Fruit fly (Drosophila melanogaster) whole organism, prepupa: Measurements from ENCODE around the gene CG9386.

ENCODE experiments used
- Blimp-1 ChIP-seq: fragments of 200-800 bp; sonication (Bioruptor generic); optimal IDR thresholded peaks from 3 replicates; lab custom pipeline; 2017; ENCODE audit warnings: missing biosample characterization, missing genetic modification characterization, mild to moderate bottlenecking, moderate library complexity, missing genetic modification reagents
- CG10631 ChIP-seq: fragments of 200-800 bp; sonication (Bioruptor generic); optimal IDR thresholded peaks from 2 replicates; lab custom pipeline; 2016; ENCODE audit warnings: missing biosample characterization, missing genetic modification characterization
- CG10669 ChIP-seq: fragments of 200-800 bp; sonication (Bioruptor generic); optimal IDR thresholded peaks from 3 replicates; lab custom pipeline; 2018; ENCODE audit warnings: missing biosample characterization, mild to moderate bottlenecking, missing genetic modification characterization, moderate library complexity
- CG11294 ChIP-seq: fragments of 200-800 bp; sonication (Bioruptor generic); IDR thresholded peaks from 2 replicates; pipeline ENCODE4 v1.3.6; 2022; ENCODE audit warnings: missing biosample characterization, missing genetic modification characterization
- CG11762 ChIP-seq: fragments of 200-800 bp; sonication (Bioruptor generic); optimal IDR thresholded peaks from 3 replicates; lab custom pipeline; 2016; ENCODE audit warnings: missing biosample characterization, missing genetic modification characterization; ENCODE audit not compliant: insufficient read depth
- CG1621 ChIP-seq: fragments of 200-800 bp; sonication (Bioruptor generic); optimal IDR thresholded peaks from 3 replicates; lab custom pipeline; 2018; ENCODE audit warnings: missing biosample characterization, mild to moderate bottlenecking, missing genetic modification characterization
- CG16779 ChIP-seq: fragments of 200-800 bp; sonication (Bioruptor generic); optimal IDR thresholded peaks from 3 replicates; lab custom pipeline; 2017; ENCODE audit warnings: missing biosample characterization, mild to moderate bottlenecking, missing genetic modification characterization
- CG3032 ChIP-seq: fragments of 200-800 bp; optimal IDR thresholded peaks from 2 replicates; lab custom pipeline; 2019; ENCODE audit warnings: missing biosample characterization, mild to moderate bottlenecking, missing genetic modification characterization, moderate library complexity
- CG31627 ChIP-seq: fragments of 200-800 bp; sonication (Bioruptor generic); optimal IDR thresholded peaks from 3 replicates; lab custom pipeline; 2016; ENCODE audit warnings: missing biosample characterization, missing genetic modification characterization
- CG32006 ChIP-seq: fragments of 200-800 bp; sonication (Bioruptor generic); optimal IDR thresholded peaks from 3 replicates; lab custom pipeline; 2017; ENCODE audit warnings: missing biosample characterization, mild to moderate bottlenecking, missing genetic modification characterization
- CG34406 ChIP-seq: fragments of 200-800 bp; sonication (Bioruptor generic); optimal IDR thresholded peaks from 3 replicates; lab custom pipeline; 2016; ENCODE audit warnings: missing biosample characterization, missing genetic modification characterization
- CG3919 ChIP-seq: fragments of 200-800 bp; sonication (Bioruptor generic); optimal IDR thresholded peaks from 3 replicates; lab custom pipeline; 2016; ENCODE audit warnings: missing biosample characterization, missing genetic modification characterization
- CG4318 ChIP-seq: fragments of 200-800 bp; sonication (Bioruptor generic); optimal IDR thresholded peaks from 3 replicates; lab custom pipeline; 2017; ENCODE audit warnings: missing biosample characterization, mild to moderate bottlenecking, missing genetic modification characterization
- CG6163 ChIP-seq: fragments of 200-800 bp; sonication (Bioruptor generic); IDR thresholded peaks from 3 replicates; pipeline ENCODE4 v1.3.6; 2022; ENCODE audit warnings: missing biosample characterization, missing genetic modification characterization
- CG6276 ChIP-seq: fragments of 200-800 bp; sonication (Bioruptor generic); optimal IDR thresholded peaks from 2 replicates; lab custom pipeline; 2017; ENCODE audit warnings: missing biosample characterization, mild to moderate bottlenecking, missing genetic modification characterization
- CG6808 ChIP-seq: fragments of 200-800 bp; sonication (Bioruptor generic); optimal IDR thresholded peaks from 3 replicates; lab custom pipeline; 2017; ENCODE audit warnings: missing biosample characterization, missing genetic modification characterization, mild to moderate bottlenecking, moderate library complexity, missing genetic modification reagents
- CG8119 ChIP-seq: fragments of 200-800 bp; sonication (Bioruptor generic); IDR thresholded peaks from 3 replicates; pipeline ENCODE4 v1.3.6; 2022; ENCODE audit warnings: missing biosample characterization, missing genetic modification characterization
- CG8319 ChIP-seq: fragments of 200-800 bp; sonication (Bioruptor generic); optimal IDR thresholded peaks from 3 replicates; lab custom pipeline; 2016; ENCODE audit warnings: missing biosample characterization, missing genetic modification characterization
- CG8632 ChIP-seq: fragments of 200-800 bp; sonication (Bioruptor generic); optimal IDR thresholded peaks from 3 replicates; lab custom pipeline; 2016; ENCODE audit warnings: missing biosample characterization, missing genetic modification characterization
- CG9139 ChIP-seq: fragments of 200-800 bp; sonication (Bioruptor generic); optimal IDR thresholded peaks from 3 replicates; lab custom pipeline; 2017; ENCODE audit warnings: missing biosample characterization, mild to moderate bottlenecking, missing genetic modification characterization
- Eip75B ChIP-seq: fragments of 200-800 bp; sonication (Bioruptor generic); optimal IDR thresholded peaks from 3 replicates; lab custom pipeline; 2016; ENCODE audit warnings: missing biosample characterization, missing genetic modification characterization
- Eip93F ChIP-seq: fragments of 200-800 bp; sonication (Bioruptor generic); optimal IDR thresholded peaks from 2 replicates; lab custom pipeline; 2016; ENCODE audit warnings: missing biosample characterization, mild to moderate bottlenecking, missing genetic modification characterization
- Ets96B ChIP-seq: fragments of 200-800 bp; optimal IDR thresholded peaks from 2 replicates; lab custom pipeline; 2019; ENCODE audit warnings: missing biosample characterization, mild to moderate bottlenecking, missing genetic modification characterization, moderate library complexity
- Hr38 ChIP-seq: sonication (Bioruptor generic); optimal IDR thresholded peaks from 2 replicates; lab custom pipeline; 2016; ENCODE audit warnings: missing biosample characterization, missing genetic modification characterization
- Hr39 ChIP-seq: fragments of 200-800 bp; sonication (Bioruptor generic); optimal IDR thresholded peaks from 2 replicates; lab custom pipeline; 2016; ENCODE audit warnings: missing biosample characterization, missing genetic modification characterization
- Lpt ChIP-seq: fragments of 200-800 bp; sonication (Bioruptor generic); optimal IDR thresholded peaks from 3 replicates; lab custom pipeline; 2016; ENCODE audit warnings: missing biosample characterization, missing genetic modification characterization
- Met ChIP-seq: fragments of 200-800 bp; sonication (Bioruptor generic); optimal IDR thresholded peaks from 3 replicates; lab custom pipeline; 2016; ENCODE audit warnings: missing biosample characterization, missing genetic modification characterization
- OdsH ChIP-seq: fragments of 200-800 bp; sonication (Bioruptor generic); optimal IDR thresholded peaks from 3 replicates; lab custom pipeline; 2016; ENCODE audit warnings: missing biosample characterization, missing genetic modification characterization
- Smox ChIP-seq: fragments of 200-800 bp; sonication (Bioruptor generic); optimal IDR thresholded peaks from 3 replicates; lab custom pipeline; 2016; ENCODE audit warnings: missing biosample characterization, missing genetic modification characterization
- Sox102F ChIP-seq: fragments of 200-800 bp; sonication (Bioruptor generic); optimal IDR thresholded peaks from 2 replicates; lab custom pipeline; 2016; ENCODE audit warnings: missing biosample characterization, mild to moderate bottlenecking, missing genetic modification characterization
- Sox14 ChIP-seq: fragments of 200-800 bp; sonication (Bioruptor generic); optimal IDR thresholded peaks from 3 replicates; lab custom pipeline; 2016; ENCODE audit warnings: missing biosample characterization, missing genetic modification characterization
- acj6 ChIP-seq: fragments of 200-800 bp; sonication (Bioruptor generic); optimal IDR thresholded peaks from 3 replicates; lab custom pipeline; 2016; ENCODE audit warnings: missing biosample characterization, missing genetic modification characterization
- cyc ChIP-seq: fragments of 200-800 bp; sonication (Bioruptor generic); optimal IDR thresholded peaks from 3 replicates; lab custom pipeline; 2016; ENCODE audit warnings: missing biosample characterization, missing genetic modification characterization
- dac ChIP-seq: fragments of 200-800 bp; sonication (Bioruptor generic); optimal IDR thresholded peaks from 2 replicates; lab custom pipeline; 2017; ENCODE audit warnings: missing biosample characterization, mild to moderate bottlenecking, missing genetic modification characterization
- eg ChIP-seq: fragments of 200-800 bp; sonication (Bioruptor generic); IDR thresholded peaks from 3 replicates; pipeline ENCODE4 v1.3.6; 2022; ENCODE audit warnings: missing biosample characterization, missing genetic modification characterization
- esn ChIP-seq: fragments of 200-800 bp; sonication (Bioruptor generic); optimal IDR thresholded peaks from 2 replicates; lab custom pipeline; 2016; ENCODE audit warnings: missing biosample characterization, mild to moderate bottlenecking, missing genetic modification characterization, moderate library complexity
- fd85E ChIP-seq: fragments of 200-800 bp; sonication (Bioruptor generic); optimal IDR thresholded peaks from 3 replicates; lab custom pipeline; 2016; ENCODE audit warnings: missing biosample characterization, missing genetic modification characterization
- fkh ChIP-seq: fragments of 200-800 bp; sonication (Bioruptor generic); optimal IDR thresholded peaks from 3 replicates; lab custom pipeline; 2017; ENCODE audit warnings: missing biosample characterization, mild to moderate bottlenecking, missing genetic modification characterization, moderate library complexity
- lz ChIP-seq: fragments of 200-800 bp; sonication (Bioruptor generic); optimal IDR thresholded peaks from 3 replicates; lab custom pipeline; 2016; ENCODE audit warnings: missing biosample characterization, missing genetic modification characterization
- net ChIP-seq: fragments of 200-800 bp; sonication (Bioruptor generic); optimal IDR thresholded peaks from 3 replicates; lab custom pipeline; 2016; ENCODE audit warnings: missing biosample characterization, missing genetic modification characterization
- pdm3 ChIP-seq: fragments of 200-800 bp; sonication (Bioruptor generic); optimal IDR thresholded peaks from 3 replicates; lab custom pipeline; 2016; ENCODE audit warnings: missing biosample characterization, missing genetic modification characterization
- salr ChIP-seq, 2 experiments: fragments of 200-800 bp; sonication (Bioruptor generic); optimal IDR thresholded peaks; 3 replicates each; lab custom pipeline; 2016 to 2018; ENCODE audit warnings: missing biosample characterization in 2 of 2, missing genetic modification characterization in 2 of 2, mild to moderate bottlenecking in 1 of 2
- spab ChIP-seq: fragments of 200-800 bp; sonication (Bioruptor generic); optimal IDR thresholded peaks from 2 replicates; lab custom pipeline; 2017; ENCODE audit warnings: missing biosample characterization, mild to moderate bottlenecking, missing genetic modification characterization, missing genetic modification reagents
- ss ChIP-seq, 2 experiments: fragments of 200-800 bp; sonication (Bioruptor generic); optimal IDR thresholded peaks; 2 replicates in 1 of 2; 3 replicates in 1 of 2; lab custom pipeline; 2017 to 2018; ENCODE audit warnings: mild to moderate bottlenecking in 2 of 2, missing biosample characterization in 2 of 2, missing genetic modification characterization in 2 of 2, moderate library complexity in 1 of 2
- svp ChIP-seq: fragments of 200-800 bp; sonication (Bioruptor generic); peaks from one replicate; lab custom pipeline; 2016; ENCODE audit warnings: missing biosample characterization, missing genetic modification characterization
- topi ChIP-seq: fragments of 200-800 bp; sonication (Bioruptor generic); optimal IDR thresholded peaks from 3 replicates; lab custom pipeline; 2016; ENCODE audit warnings: missing biosample characterization, missing genetic modification characterization
- vri ChIP-seq: fragments of 200-800 bp; sonication (Bioruptor generic); optimal IDR thresholded peaks from 3 replicates; lab custom pipeline; 2016; ENCODE audit warnings: missing biosample characterization, mild to moderate bottlenecking, missing genetic modification characterization

The CG9386 gene

dm6 chr3R:9581089-9581520, 25.9 kb upstream of the CG9386 start, which contains the start of gene CG8301 (continued):
- TF ChIP-seq Ets96B (tag; lab: Kevin White, UChicago) (peak; percentile 21), ss (GFP tag; optimal IDR thresholded peaks at IDR 0.05; lab: Kevin White, UChicago) (peak in 1 of 2 experiments; percentile 21), svp (GFP tag; lab: Kevin White, UChicago) (no peak), Hr38 (GFP tag; lab: Kevin White, UChicago) (no peak), CG6276 (GFP tag; lab: Kevin White, UChicago) (no peak), CG31627 (GFP tag; lab: Kevin White, UChicago) (no peak), spab (GFP tag; lab: Kevin White, UChicago) (no peak)

- peak; percentile 82 for TF ChIP-seq CG34406 (GFP tag; lab: Kevin White, UChicago)
- TF ChIP-seq CG8319 = peak; percentile 75
- peak; percentile 83 for TF ChIP-seq CG9139 (GFP tag; lab: Kevin White, UChicago)
- TF ChIP-seq fd85E (GFP tag; lab: Kevin White, UChicago) = peak; percentile 81
- TF ChIP-seq lz (GFP tag; lab: Kevin White, UChicago) = peak; percentile 91
- TF ChIP-seq CG8119 (GFP tag; lab: Robert Waterston, UW) = 0 out of 3 replicates have a peak, but pooled peaks have one; percentile 41
- peak; percentile 70 for TF ChIP-seq CG1621 (tag; lab: Kevin White, UChicago)
- TF ChIP-seq Hr39 (GFP tag; lab: Kevin White, UChicago) = peak; percentile 91
- TF ChIP-seq CG3919 (GFP tag; lab: Kevin White, UChicago) = peak; percentile 91
- TF ChIP-seq CG6163 (GFP tag; lab: Robert Waterston, UW) = peak; percentile 85
- TF ChIP-seq CG6276 (GFP tag; lab: Kevin White, UChicago) = peak; percentile 40
- peak; percentile 84 for TF ChIP-seq Smox (GFP tag; lab: Kevin White, UChicago)
- TF ChIP-seq vri (GFP tag; lab: Kevin White, UChicago) = peak; percentile 91
- TF ChIP-seq CG3032 (tag; lab: Kevin White, UChicago) = peak; percentile 78
- peak; percentile 85 for TF ChIP-seq CG10631 (GFP tag; lab: Kevin White, UChicago)
- peak; percentile 93 for TF ChIP-seq CG31627 (GFP tag; lab: Kevin White, UChicago)
- peak; percentile 81 for TF ChIP-seq Blimp-1 (GFP tag; lab: Kevin White, UChicago)
- peak; percentile 81 for TF ChIP-seq fkh (GFP tag; lab: Kevin White, UChicago)
- peak; percentile 53 for TF ChIP-seq CG4318
- peak; percentile 78 for TF ChIP-seq CG16779 (tag; lab: Kevin White, UChicago)
- peak; percentile 72 for TF ChIP-seq CG8632 (GFP tag; lab: Kevin White, UChicago)
- TF ChIP-seq CG10669 (GFP tag; lab: Kevin White, UChicago) = peak; percentile 75
- peak; percentile 88 for TF ChIP-seq pdm3 (GFP tag; lab: Kevin White, UChicago)
- peak; percentile 67 to 91 for TF ChIP-seq ss (GFP tag; optimal IDR thresholded peaks at IDR 0.05; lab: Kevin White, UChicago)
- peak; percentile 88 for TF ChIP-seq topi (GFP tag; lab: Kevin White, UChicago)
- TF ChIP-seq spab (GFP tag; lab: Kevin White, UChicago) = peak; percentile 61
- peak; percentile 91 for TF ChIP-seq cyc (GFP tag; lab: Kevin White, UChicago)
- peak; percentile 90 for TF ChIP-seq Eip75B
- peak; percentile 87 for TF ChIP-seq OdsH (GFP tag; lab: Kevin White, UChicago)
- peak; percentile 89 for TF ChIP-seq Met (GFP tag; lab: Kevin White, UChicago)
- peak; percentile 85 for TF ChIP-seq acj6 (GFP tag; lab: Kevin White, UChicago)
- peak; percentile 69 for TF ChIP-seq Ets96B (tag; lab: Kevin White, UChicago)
- TF ChIP-seq CG32006 (GFP tag; lab: Kevin White, UChicago) = peak; percentile 79
- peak; percentile 63 for TF ChIP-seq dac (GFP tag; lab: Kevin White, UChicago)
- TF ChIP-seq CG11294 (GFP tag; lab: Robert Waterston, UW) = peak; percentile 56; the same call in 1 of the 2 replicates
- TF ChIP-seq Sox14 (GFP tag; lab: Kevin White, UChicago) = peak; percentile 88
- TF ChIP-seq salr (GFP tag; optimal IDR thresholded peaks at IDR 0.05; lab: Kevin White, UChicago) = peak; percentile 70 to 82
- peak; percentile 83 for TF ChIP-seq net (GFP tag; lab: Kevin White, UChicago)
- no peak for TF ChIP-seq Eip93F (GFP tag; lab: Kevin White, UChicago)
- TF ChIP-seq eg = peak; percentile 84
- peak; percentile 70 for TF ChIP-seq CG11762 (GFP tag; lab: Kevin White, UChicago)
- peak; percentile 83 for TF ChIP-seq CG6808 (GFP tag; lab: Kevin White, UChicago)
- TF ChIP-seq Sox102F = peak; percentile 85
- peak; percentile 94 for TF ChIP-seq esn (GFP tag; lab: Kevin White, UChicago)
- TF ChIP-seq Lpt (GFP tag; lab: Kevin White, UChicago) = peak; percentile 56
Observed at dm6 chr3R:9577382-9578137, 22.4 kb upstream of the CG9386 start, which contains the start of the genes Kap-alpha3 and Son. Kap-alpha3 (minus strand) TSS chr3R:9577733. Son (plus strand) TSS chr3R:9578042.
